Fruit fly (Drosophila melanogaster) whole organism, pupa: Measurements from ENCODE around the gene Slu7.

Experiments used
- CG17806 ChIP-seq: fragments of 200-800 bp; sonication (Bioruptor generic); optimal IDR thresholded peaks from 2 replicates; lab custom pipeline; 2018; ENCODE audit warnings: missing biosample characterization, mild to moderate bottlenecking, missing genetic modification characterization, moderate library complexity
- rn ChIP-seq: fragments of 200-800 bp; sonication (Bioruptor generic); IDR thresholded peaks from 2 replicates; pipeline ENCODE4 v1.3.6; 2022; ENCODE audit warnings: missing biosample characterization, missing genetic modification characterization

DNA sequence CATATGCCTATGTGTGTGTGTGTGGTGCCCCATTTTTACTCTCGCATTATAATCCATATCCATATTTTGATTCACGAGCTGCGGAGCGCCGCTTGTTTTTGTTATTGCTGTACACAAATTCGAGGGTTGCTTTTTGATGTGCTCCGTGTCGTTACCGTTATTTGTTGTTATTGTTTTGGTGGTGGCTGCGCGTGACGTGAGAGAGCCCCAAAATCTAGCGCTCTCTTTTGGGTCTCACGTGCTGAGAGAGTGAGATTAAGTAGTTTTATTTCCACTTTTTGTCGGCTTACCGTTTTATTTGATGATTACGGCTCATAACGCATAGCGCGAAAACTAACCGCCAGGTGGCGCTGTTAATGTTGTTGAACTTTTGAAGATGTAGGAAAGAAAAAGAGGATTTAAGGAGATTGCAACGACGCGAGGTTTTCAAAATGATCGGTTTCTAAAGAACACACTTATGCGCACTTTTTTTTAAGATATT lies 48.5 kb upstream of the Slu7 start:
- TF ChIP-seq rn (no peak), CG17806 (tag; lab: Kevin White, UChicago) (no peak)
